Fruit fly (Drosophila melanogaster): ENCODE data around the gene CG2187.

The CG2187 gene

dm6 chr3R:31764672-31765071 lies 6.2 kb upstream of the CG2187 start, which contains the start of gene CG2150:
TSS of gene CG2150 (minus strand) at chr3R:31764772.
- TF ChIP-seq usp (GFP tag; optimal IDR thresholded peaks at IDR 0.05) (no peak), Dll (optimal IDR thresholded peaks at IDR 0.05) (no peak), CG8478 (optimal IDR thresholded peaks at IDR 0.05) (no peak), EcR (GFP tag; optimal IDR thresholded peaks at IDR 0.05) (no peak), psq (optimal IDR thresholded peaks at IDR 0.05) (no peak), pan (optimal IDR thresholded peaks at IDR 0.05) (no peak)

- TF ChIP-seq psq (optimal IDR thresholded peaks at IDR 0.05) (no peak), usp (GFP tag; optimal IDR thresholded peaks at IDR 0.05) (no peak), Dll (optimal IDR thresholded peaks at IDR 0.05) (no peak), pan (optimal IDR thresholded peaks at IDR 0.05) (no peak), CG8478 (optimal IDR thresholded peaks at IDR 0.05) (no peak), EcR (GFP tag; optimal IDR thresholded peaks at IDR 0.05) (no peak)
Measured at dm6 chr3R:31762672-31763071, 4.2 kb upstream of the CG2187 start.

dm6 chr3R:31761529-31762009 lies 3.1 kb upstream of the CG2187 start, which contains the start of gene Smvt:
TSS of gene Smvt (minus strand) at chr3R:31761579.
- no peak for TF ChIP-seq pan (optimal IDR thresholded peaks at IDR 0.05)
- no peak for TF ChIP-seq CG8478 (optimal IDR thresholded peaks at IDR 0.05)
- no peak for TF ChIP-seq EcR (GFP tag; optimal IDR thresholded peaks at IDR 0.05)
- TF ChIP-seq psq (optimal IDR thresholded peaks at IDR 0.05) = no peak
- TF ChIP-seq Dll (optimal IDR thresholded peaks at IDR 0.05) = no peak
- TF ChIP-seq usp (GFP tag; optimal IDR thresholded peaks at IDR 0.05) = no peak

- TF ChIP-seq Dll (optimal IDR thresholded peaks at IDR 0.05) = no peak
- no peak for TF ChIP-seq psq (optimal IDR thresholded peaks at IDR 0.05)
- no peak for TF ChIP-seq EcR (GFP tag; optimal IDR thresholded peaks at IDR 0.05)
- no peak for TF ChIP-seq usp (GFP tag; optimal IDR thresholded peaks at IDR 0.05)
- no peak for TF ChIP-seq pan (optimal IDR thresholded peaks at IDR 0.05)
- TF ChIP-seq CG8478 (optimal IDR thresholded peaks at IDR 0.05) = no peak
Measured at dm6 chr3R:31754605-31755004, 3.8 kb downstream of the CG2187 start, which contains the start of gene salt. TSS of gene salt (minus strand) at chr3R:31754705.

dm6 chr3R:31748093-31748996 lies 10.1 kb downstream of the CG2187 start:
- TF ChIP-seq Dll (optimal IDR thresholded peaks at IDR 0.05) = no peak
- peak; percentile 68 for TF ChIP-seq CG8478 (optimal IDR thresholded peaks at IDR 0.05)
- peak; percentile 60 for TF ChIP-seq psq (optimal IDR thresholded peaks at IDR 0.05)

dm6 chr3R:31747429-31748048 lies 10.9 kb downstream of the CG2187 start, which contains the start of the genes nero and CG1910:
TSS of gene nero (minus strand) at chr3R:31747558.
TSS of gene CG1910 (plus strand) at chr3R:31747643.
- no peak for TF ChIP-seq usp (GFP tag; optimal IDR thresholded peaks at IDR 0.05)
- no peak for TF ChIP-seq CG8478 (optimal IDR thresholded peaks at IDR 0.05)
- TF ChIP-seq Dll (optimal IDR thresholded peaks at IDR 0.05) = no peak
- no peak for TF ChIP-seq psq (optimal IDR thresholded peaks at IDR 0.05)
- TF ChIP-seq pan (optimal IDR thresholded peaks at IDR 0.05) = no peak
- no peak for TF ChIP-seq EcR (GFP tag; optimal IDR thresholded peaks at IDR 0.05)

dm6 chr3R:31745629-31746081 lies 12.8 kb downstream of the CG2187 start, which contains the start of gene awd:
TSS of gene awd (minus strand) at chr3R:31746077.
- TF ChIP-seq psq (optimal IDR thresholded peaks at IDR 0.05) (no peak), Dll (optimal IDR thresholded peaks at IDR 0.05) (no peak), pan (optimal IDR thresholded peaks at IDR 0.05) (no peak), usp (GFP tag; optimal IDR thresholded peaks at IDR 0.05) (no peak), CG8478 (optimal IDR thresholded peaks at IDR 0.05) (no peak)

dm6 chr3R:31744044-31744652 lies 14.3 kb downstream of the CG2187 start, which contains the start of gene CG1896:
TSS of gene CG1896 (plus strand) at chr3R:31744282.
- TF ChIP-seq Dll (optimal IDR thresholded peaks at IDR 0.05) (no peak), CG8478 (optimal IDR thresholded peaks at IDR 0.05) (no peak), EcR (GFP tag; optimal IDR thresholded peaks at IDR 0.05) (no peak), pan (optimal IDR thresholded peaks at IDR 0.05) (no peak), psq (optimal IDR thresholded peaks at IDR 0.05) (no peak), usp (GFP tag; optimal IDR thresholded peaks at IDR 0.05) (no peak)

- TF ChIP-seq Dll (optimal IDR thresholded peaks at IDR 0.05) (no peak), EcR (GFP tag; optimal IDR thresholded peaks at IDR 0.05) (no peak), CG8478 (optimal IDR thresholded peaks at IDR 0.05) (no peak), pan (optimal IDR thresholded peaks at IDR 0.05) (no peak), psq (optimal IDR thresholded peaks at IDR 0.05) (no peak)
Measured at dm6 chr3R:31743279-31743678, 15.2 kb downstream of the CG2187 start, which contains the start of gene Tbca. TSS of gene Tbca (plus strand) at chr3R:31743490.

dm6 chr3R:31741278-31741677 lies 17.2 kb downstream of the CG2187 start:
- TF ChIP-seq psq (optimal IDR thresholded peaks at IDR 0.05) = no peak
- no peak for TF ChIP-seq Dll (optimal IDR thresholded peaks at IDR 0.05)
- no peak for TF ChIP-seq EcR (GFP tag; optimal IDR thresholded peaks at IDR 0.05)
- no peak for TF ChIP-seq CG8478 (optimal IDR thresholded peaks at IDR 0.05)
- TF ChIP-seq usp (GFP tag; optimal IDR thresholded peaks at IDR 0.05) = no peak
- no peak for TF ChIP-seq pan (optimal IDR thresholded peaks at IDR 0.05)

dm6 chr3R:31739067-31739786 lies 19.2 kb downstream of the CG2187 start:
- TF ChIP-seq psq (optimal IDR thresholded peaks at IDR 0.05) (no peak), Dll (optimal IDR thresholded peaks at IDR 0.05) (no peak), usp (GFP tag; optimal IDR thresholded peaks at IDR 0.05) (no peak), pan (optimal IDR thresholded peaks at IDR 0.05) (no peak), CG8478 (optimal IDR thresholded peaks at IDR 0.05) (no peak), EcR (GFP tag; optimal IDR thresholded peaks at IDR 0.05) (no peak)
